Fruit fly (Drosophila melanogaster) whole organism, embryonic: ENCODE results near the gene wda.
A peak's percentile ranks its signal among the peaks of the same experiment; 100 is the strongest.

Source experiments
- Awh ChIP-seq: fragments of 200-800 bp; sonication (Bioruptor generic); IDR thresholded peaks from 2 replicates; pipeline ENCODE4, ENCODE4 v1.3.6; 2022; ENCODE audit warnings: missing biosample characterization, missing genetic modification characterization
- Bdp1 ChIP-seq: fragments of 200-800 bp; sonication (Bioruptor generic); optimal IDR thresholded peaks from 3 replicates; lab custom pipeline; 2016; ENCODE audit warnings: missing biosample characterization, missing genetic modification characterization
- Blimp-1 ChIP-seq: fragments of 200-800 bp; sonication (Bioruptor generic); optimal IDR thresholded peaks from 3 replicates; lab custom pipeline; 2018; ENCODE audit warnings: missing biosample characterization, missing genetic modification characterization, mild to moderate bottlenecking, moderate library complexity, missing genetic modification reagents
- CG1024 ChIP-seq: fragments of 200-800 bp; sonication (Bioruptor generic); IDR thresholded peaks from 2 replicates; pipeline ENCODE4 v1.3.6; 2022; ENCODE audit warnings: missing biosample characterization, missing genetic modification characterization
- CG10543 ChIP-seq: fragments of 200-800 bp; sonication (Bioruptor generic); optimal IDR thresholded peaks from 3 replicates; lab custom pipeline; 2017; ENCODE audit warnings: missing biosample characterization, mild to moderate bottlenecking, missing genetic modification characterization, moderate library complexity
- CG10979 ChIP-seq: fragments of 200-800 bp; sonication (Bioruptor generic); optimal IDR thresholded peaks from 2 replicates; lab custom pipeline; 2018; ENCODE audit warnings: missing biosample characterization, mild to moderate bottlenecking, missing genetic modification characterization, moderate library complexity
- CG11696 ChIP-seq: fragments of 200-800 bp; sonication (Bioruptor generic); IDR thresholded peaks from 2 replicates; pipeline ENCODE4 v1.3.6; 2022; ENCODE audit warnings: missing biosample characterization, missing genetic modification characterization
- CG12219 ChIP-seq: fragments of 200-800 bp; sonication (Bioruptor generic); optimal IDR thresholded peaks from 3 replicates; lab custom pipeline; 2018; ENCODE audit warnings: missing biosample characterization, mild to moderate bottlenecking, missing genetic modification characterization
- CG12299 ChIP-seq: fragments of 200-800 bp; sonication (Bioruptor generic); optimal IDR thresholded peaks from 2 replicates; lab custom pipeline; 2018; ENCODE audit warnings: missing biosample characterization, mild to moderate bottlenecking, missing genetic modification characterization
- CG12942 ChIP-seq: fragments of 200-800 bp; sonication (Bioruptor generic); optimal IDR thresholded peaks from 3 replicates; lab custom pipeline; 2016; ENCODE audit warnings: missing biosample characterization, missing genetic modification characterization
- CG13424 ChIP-seq: fragments of 200-800 bp; sonication (Bioruptor generic); optimal IDR thresholded peaks from 2 replicates; lab custom pipeline; 2019; ENCODE audit warnings: missing biosample characterization, mild to moderate bottlenecking, missing genetic modification characterization, moderate library complexity
- CG14965 ChIP-seq: fragments of 200-800 bp; sonication (Bioruptor generic); optimal IDR thresholded peaks from 2 replicates; lab custom pipeline; 2016; ENCODE audit warnings: missing biosample characterization, missing genetic modification characterization, borderline replicate concordance
- CG18262 ChIP-seq: fragments of 200-800 bp; optimal IDR thresholded peaks from 3 replicates; lab custom pipeline; 2019; ENCODE audit warnings: missing biosample characterization, mild to moderate bottlenecking, missing genetic modification characterization, moderate library complexity
- CG18764 ChIP-seq: fragments of 200-800 bp; sonication (Bioruptor generic); optimal IDR thresholded peaks from 3 replicates; lab custom pipeline; 2016; ENCODE audit warnings: missing biosample characterization, missing genetic modification characterization
- CG2116 ChIP-seq: fragments of 200-800 bp; sonication (Bioruptor generic); optimal IDR thresholded peaks from 3 replicates; lab custom pipeline; 2018; ENCODE audit warnings: missing biosample characterization, mild to moderate bottlenecking, missing genetic modification characterization
- CG2875 ChIP-seq: fragments of 200-800 bp; sonication (Bioruptor generic); optimal IDR thresholded peaks from 2 replicates; lab custom pipeline; 2017; ENCODE audit warnings: missing biosample characterization, mild to moderate bottlenecking, missing genetic modification characterization, missing genetic modification reagents
- CG31224 ChIP-seq: fragments of 200-800 bp; sonication (Bioruptor generic); IDR thresholded peaks from 2 replicates; pipeline ENCODE4 v1.3.6; 2022; ENCODE audit warnings: missing biosample characterization, missing genetic modification characterization
- CG3281 ChIP-seq: fragments of 200-800 bp; sonication (Bioruptor generic); optimal IDR thresholded peaks from 3 replicates; lab custom pipeline; 2017; ENCODE audit warnings: missing biosample characterization, mild to moderate bottlenecking, missing genetic modification characterization
- CG4424 ChIP-seq: fragments of 200-800 bp; sonication (Bioruptor generic); optimal IDR thresholded peaks from 3 replicates; lab custom pipeline; 2016; ENCODE audit warnings: missing biosample characterization, missing genetic modification characterization
- CG6854 ChIP-seq: fragments of 200-800 bp; sonication (Bioruptor generic); optimal IDR thresholded peaks from 3 replicates; lab custom pipeline; 2017; ENCODE audit warnings: missing biosample characterization, mild to moderate bottlenecking, missing genetic modification characterization
- CG9609 ChIP-seq: fragments of 200-800 bp; sonication (Bioruptor generic); optimal IDR thresholded peaks from 3 replicates; lab custom pipeline; 2016; ENCODE audit warnings: missing biosample characterization, missing genetic modification characterization
- CG9876 ChIP-seq: fragments of 200-800 bp; sonication (Bioruptor generic); optimal IDR thresholded peaks from 2 replicates; lab custom pipeline; 2016; ENCODE audit warnings: missing biosample characterization, missing genetic modification characterization
- E2f1 ChIP-seq: fragments of 200-800 bp; sonication (Bioruptor generic); IDR thresholded peaks from 2 replicates; pipeline ENCODE4 v1.3.6; 2022; ENCODE audit warnings: missing biosample characterization, missing genetic modification characterization
- HmgD ChIP-seq: fragments of 200-800 bp; sonication (Bioruptor generic); optimal IDR thresholded peaks from 3 replicates; lab custom pipeline; 2016; ENCODE audit warnings: missing biosample characterization, missing genetic modification characterization
- Nf-YA ChIP-seq: fragments of 200-800 bp; sonication (Bioruptor generic); IDR thresholded peaks from 2 replicates; pipeline ENCODE4 v1.3.6; 2022; ENCODE audit warnings: missing biosample characterization, missing genetic modification characterization
- Nf-YC ChIP-seq: fragments of 200-800 bp; optimal IDR thresholded peaks from 3 replicates; lab custom pipeline; 2019; ENCODE audit warnings: missing biosample characterization, mild to moderate bottlenecking, missing genetic modification characterization, moderate library complexity
- Rx ChIP-seq: fragments of 200-800 bp; sonication (Bioruptor generic); IDR thresholded peaks from 2 replicates; pipeline ENCODE4 v1.3.6; 2022; ENCODE audit warnings: missing biosample characterization, missing genetic modification characterization
- Sin3A ChIP-seq: fragments of >200 bp; optimal IDR thresholded peaks from 2 replicates; lab custom pipeline; 2018
- Sox100B ChIP-seq: fragments of 200-800 bp; sonication (Bioruptor generic); optimal IDR thresholded peaks from 3 replicates; lab custom pipeline; 2018; ENCODE audit warnings: missing biosample characterization, mild to moderate bottlenecking, missing genetic modification characterization
- Stat92E ChIP-seq, 3 experiments: fragments of >200 bp in 2 of 3; fragments of 200-800 bp in 1 of 3; sonication (Bioruptor generic) in 1 of 3; optimal IDR thresholded peaks; 2 replicates each; lab custom pipeline; 2017 to 2019; ENCODE audit warnings: missing biosample characterization in 3 of 3, missing genetic modification characterization in 3 of 3, mild to moderate bottlenecking in 1 of 3, moderate library complexity in 1 of 3
- ash1 ChIP-seq: fragments of 200-800 bp; sonication (Bioruptor generic); optimal IDR thresholded peaks from 2 replicates; lab custom pipeline; 2018; ENCODE audit warnings: missing biosample characterization, mild to moderate bottlenecking, missing genetic modification characterization
- bab2 ChIP-seq: fragments of 200-800 bp; sonication (Bioruptor generic); optimal IDR thresholded peaks from 2 replicates; lab custom pipeline; 2016; ENCODE audit warnings: missing biosample characterization, missing genetic modification characterization
- dimm ChIP-seq: fragments of 200-800 bp; sonication (Bioruptor generic); IDR thresholded peaks from 2 replicates; pipeline ENCODE4 v1.3.6; 2022; ENCODE audit warnings: missing biosample characterization, missing genetic modification characterization
- dm ChIP-seq: fragments of 200-800 bp; sonication (Bioruptor generic); optimal IDR thresholded peaks from 3 replicates; lab custom pipeline; 2016; ENCODE audit warnings: missing biosample characterization, missing genetic modification characterization
- dysf ChIP-seq: fragments of 200-800 bp; sonication (Bioruptor generic); IDR thresholded peaks from 3 replicates; pipeline ENCODE4 v1.3.6; 2022; ENCODE audit warnings: missing biosample characterization, missing genetic modification characterization
- fd64A ChIP-seq: fragments of 200-800 bp; sonication (Bioruptor generic); optimal IDR thresholded peaks from 3 replicates; lab custom pipeline; 2018; ENCODE audit warnings: missing biosample characterization, mild to moderate bottlenecking, missing genetic modification characterization
- jigr1 ChIP-seq: fragments of 200-800 bp; sonication (Bioruptor generic); IDR thresholded peaks from 3 replicates; pipeline ENCODE4 v1.3.6; 2022; ENCODE audit warnings: missing biosample characterization, missing genetic modification characterization
- jing ChIP-seq: fragments of 200-800 bp; sonication (Bioruptor generic); optimal IDR thresholded peaks from 2 replicates; lab custom pipeline; 2018; ENCODE audit warnings: missing biosample characterization, mild to moderate bottlenecking, missing genetic modification characterization
- knrl ChIP-seq: fragments of 200-800 bp; sonication (Bioruptor generic); IDR thresholded peaks from 3 replicates; pipeline ENCODE4 v1.3.6; 2022; ENCODE audit warnings: missing biosample characterization, missing genetic modification characterization; ENCODE audit not compliant: partially characterized antibody
- nmo ChIP-seq: fragments of 200-800 bp; sonication (Bioruptor generic); optimal IDR thresholded peaks from 2 replicates; lab custom pipeline; 2018; ENCODE audit warnings: missing biosample characterization, mild to moderate bottlenecking, missing genetic modification characterization, moderate library complexity
- pan ChIP-seq, 4 experiments: fragments of >200 bp in 3 of 4; fragments of 200-800 bp in 1 of 4; sonication (Bioruptor generic) in 1 of 4; optimal IDR thresholded peaks in 3 of 4; IDR thresholded peaks in 1 of 4; 2 replicates each; pipeline versions ENCODE4 v1.3.6 to Lab custom; 2017 to 2022; ENCODE audit warnings: missing biosample characterization in 2 of 4, missing genetic modification characterization in 2 of 4, mixed read lengths in 1 of 4
- prd ChIP-seq, 3 experiments: fragments of >200 bp in 2 of 3; fragments of 200-800 bp in 1 of 3; sonication (Bioruptor generic) in 1 of 3; optimal IDR thresholded peaks in 2 of 3; IDR thresholded peaks in 1 of 3; 2 replicates in 2 of 3; 3 replicates in 1 of 3; pipeline versions ENCODE4 v1.3.6 to Lab custom; 2017 to 2022; ENCODE audit warnings: missing biosample characterization in 1 of 3, missing genetic modification characterization in 1 of 3
- psq ChIP-seq: fragments of 200-800 bp; sonication (Bioruptor generic); optimal IDR thresholded peaks from 2 replicates; lab custom pipeline; 2017; ENCODE audit warnings: missing biosample characterization, missing genetic modification characterization
- repo ChIP-seq: fragments of 200-800 bp; sonication (Bioruptor generic); optimal IDR thresholded peaks from 2 replicates; lab custom pipeline; 2016; ENCODE audit warnings: missing biosample characterization, missing genetic modification characterization
- scrt ChIP-seq: fragments of 200-800 bp; sonication (Bioruptor generic); optimal IDR thresholded peaks from 2 replicates; lab custom pipeline; 2018; ENCODE audit warnings: missing biosample characterization, mild to moderate bottlenecking, missing genetic modification characterization, moderate library complexity
- sd ChIP-seq: fragments of 200-800 bp; sonication (Bioruptor generic); optimal IDR thresholded peaks from 3 replicates; lab custom pipeline; 2018; ENCODE audit warnings: missing biosample characterization, mild to moderate bottlenecking, missing genetic modification characterization, moderate library complexity
- seq ChIP-seq: fragments of 200-800 bp; sonication (Bioruptor generic); IDR thresholded peaks from 2 replicates; pipeline ENCODE4 v1.3.6; 2022; ENCODE audit warnings: missing biosample characterization, missing genetic modification characterization
- vfl ChIP-seq: fragments of 200-800 bp; sonication (Bioruptor generic); optimal IDR thresholded peaks from 2 replicates; lab custom pipeline; 2016; ENCODE audit warnings: missing biosample characterization, missing genetic modification characterization
- wdn ChIP-seq: fragments of 200-800 bp; sonication (Bioruptor generic); IDR thresholded peaks from 2 replicates; pipeline ENCODE4 v1.3.6; 2022; ENCODE audit warnings: missing biosample characterization, missing genetic modification characterization

Gene wda

DNA sequence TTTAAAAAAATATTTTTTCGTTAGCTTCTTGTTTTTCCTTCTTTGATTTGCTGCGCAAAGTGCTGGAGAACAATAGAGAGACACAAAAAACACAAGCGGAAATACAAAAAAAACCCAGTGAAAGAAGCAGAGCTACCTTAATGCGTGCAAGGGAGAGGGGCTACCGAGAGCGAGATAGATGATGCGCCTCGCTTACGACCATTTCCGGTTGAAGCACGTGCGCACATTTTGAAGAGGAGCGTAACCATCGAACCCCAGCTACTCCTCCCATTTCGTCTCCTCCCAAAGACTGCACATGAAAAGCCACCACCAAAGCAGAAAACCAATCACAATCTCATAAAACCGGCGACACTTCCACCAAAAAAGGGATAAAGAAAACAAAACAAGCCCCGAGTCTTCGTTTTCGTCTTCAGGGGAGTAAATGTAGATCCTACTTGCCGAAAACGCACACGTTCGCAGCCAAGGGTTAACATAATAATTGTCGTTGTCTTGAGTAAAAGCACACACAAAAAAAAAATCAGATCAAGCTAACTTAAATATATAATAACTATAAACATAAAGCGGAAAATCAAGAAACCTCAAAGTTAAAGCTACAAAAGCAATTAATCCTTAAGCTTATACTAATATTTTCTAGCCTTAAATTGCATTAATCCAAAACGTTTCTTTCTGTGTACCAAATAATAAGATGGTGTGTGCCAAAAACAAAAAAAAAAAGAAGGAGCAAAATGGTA is 39.4 kb upstream of the wda start (continued):
- TF ChIP-seq CG2116 (GFP tag; lab: Kevin White, UChicago), result no peak
- TF ChIP-seq repo (GFP tag; lab: Kevin White, UChicago), result no peak
- TF ChIP-seq dysf (GFP tag; lab: Robert Waterston, UW), result no peak
- no peak for TF ChIP-seq scrt
- TF ChIP-seq CG12942 (GFP tag; lab: Kevin White, UChicago), result peak; percentile 10
- TF ChIP-seq CG12299 (tag; lab: Kevin White, UChicago), result no peak
- peak; percentile 44; the same call in 1 of the 2 replicates for TF ChIP-seq seq (GFP tag; lab: Robert Waterston, UW)
- TF ChIP-seq ash1 (GFP tag; lab: Kevin White, UChicago), result no peak
- TF ChIP-seq Stat92E (GFP tag; optimal IDR thresholded peaks at IDR 0.05; lab: Kevin White, UChicago), result no peak
- TF ChIP-seq CG18262 (tag; lab: Kevin White, UChicago), result peak; percentile 69
- TF ChIP-seq CG4424 (GFP tag; lab: Kevin White, UChicago), result peak; percentile 45
- TF ChIP-seq CG18764 (GFP tag; lab: Kevin White, UChicago), result no peak
- TF ChIP-seq dm, result peak; percentile 0
- no peak for TF ChIP-seq pan (optimal IDR thresholded peaks at IDR 0.05; lab: Kevin White, UChicago)
- TF ChIP-seq pan (GFP tag; optimal IDR thresholded peaks at IDR 0.05 in 1 of 2, IDR thresholded peaks at IDR 0.05 in 1 of 2), result no peak
- no peak for TF ChIP-seq CG9609 (GFP tag; lab: Kevin White, UChicago)
- TF ChIP-seq prd (optimal IDR thresholded peaks at IDR 0.05; lab: Kevin White, UChicago), result no peak
- TF ChIP-seq prd (GFP tag; IDR thresholded peaks at IDR 0.05; lab: Robert Waterston, UW), result peak; percentile 51; the same call in 2 of the 3 replicates
- TF ChIP-seq jing (GFP tag; lab: Kevin White, UChicago), result no peak
- TF ChIP-seq sd (tag; lab: Kevin White, UChicago), result no peak
- no peak for TF ChIP-seq CG1024
- TF ChIP-seq bab2, result no peak
- TF ChIP-seq CG31224 (GFP tag; lab: Robert Waterston, UW), result no peak
- TF ChIP-seq CG10979 (tag; lab: Kevin White, UChicago), result peak; percentile 69
- TF ChIP-seq CG14965 (GFP tag; lab: Kevin White, UChicago), result no peak
- TF ChIP-seq CG2875 (GFP tag; lab: Kevin White, UChicago), result no peak
- TF ChIP-seq CG11696 (GFP tag; lab: Robert Waterston, UW), result no peak
- no peak for TF ChIP-seq CG12219 (GFP tag; lab: Kevin White, UChicago)
- no peak for TF ChIP-seq Nf-YA (GFP tag; lab: Robert Waterston, UW)
- no peak for TF ChIP-seq CG9876 (GFP tag; lab: Kevin White, UChicago)
- TF ChIP-seq fd64A (GFP tag; lab: Kevin White, UChicago), result no peak
- no peak for TF ChIP-seq knrl
- peak; percentile 93 for TF ChIP-seq Nf-YC (tag; lab: Kevin White, UChicago)
- no peak for TF ChIP-seq HmgD (GFP tag; lab: Kevin White, UChicago)
- no peak for TF ChIP-seq vfl
- TF ChIP-seq Awh, result no peak
- no peak for TF ChIP-seq CG6854 (GFP tag; lab: Kevin White, UChicago)
- no peak for TF ChIP-seq Sin3A (lab: Kevin White, UChicago)
- TF ChIP-seq CG10543, result no peak
- no peak for TF ChIP-seq dimm (GFP tag; lab: Robert Waterston, UW)
- peak; percentile 28 for TF ChIP-seq CG3281
- no peak for TF ChIP-seq psq (GFP tag; lab: Kevin White, UChicago)
- TF ChIP-seq CG13424 (tag; lab: Kevin White, UChicago), result no peak
- no peak for TF ChIP-seq Rx (GFP tag; lab: Robert Waterston, UW)
- no peak for TF ChIP-seq Bdp1
- no peak for TF ChIP-seq Sox100B (GFP tag; lab: Kevin White, UChicago)
- no peak for TF ChIP-seq jigr1 (GFP tag; lab: Robert Waterston, UW)
- no peak for TF ChIP-seq wdn (GFP tag; lab: Robert Waterston, UW)
- TF ChIP-seq Blimp-1 (GFP tag; lab: Kevin White, UChicago), result peak; percentile 51
- peak; percentile 50 for TF ChIP-seq nmo (GFP tag; lab: Kevin White, UChicago)
- TF ChIP-seq E2f1 (GFP tag; lab: Robert Waterston, UW), result no peak
